Fruit fly (Drosophila melanogaster): ENCODE measurements around the gene CG43133.

DNA sequence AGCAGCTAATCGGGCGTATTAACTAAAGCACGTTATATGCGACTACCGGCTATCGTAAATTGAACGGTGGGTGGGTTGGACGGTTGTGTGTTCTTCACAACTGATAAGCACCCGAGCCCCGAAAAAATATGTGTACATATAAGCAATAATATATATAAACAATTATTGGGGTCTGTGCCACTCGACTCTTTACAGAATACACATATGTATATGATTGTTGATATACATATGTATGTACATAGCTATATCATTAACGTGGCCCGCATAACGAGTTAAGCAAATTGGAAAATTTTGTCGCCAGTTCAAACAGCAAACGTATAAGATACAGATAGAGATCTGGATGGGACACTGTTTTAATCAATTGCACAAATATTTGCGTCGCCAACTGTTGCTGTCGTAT, 47.3 kb downstream of the CG43133 start:
- TF ChIP-seq psq (GFP tag; optimal IDR thresholded peaks at IDR 0.05) (no peak), ac (GFP tag; optimal IDR thresholded peaks at IDR 0.05) (no peak), unc-4 (GFP tag; IDR thresholded peaks at IDR 0.05; ENCODE audit: partially characterized antibody) (no peak), CkIIα-i1 (GFP tag; IDR thresholded peaks at IDR 0.05) (no peak), slou (GFP tag; optimal IDR thresholded peaks at IDR 0.05) (no peak), CG6765 (GFP tag; optimal IDR thresholded peaks at IDR 0.05) (peak; percentile 59), CG14441 (GFP tag; IDR thresholded peaks at IDR 0.05) (no peak), CG9817 (tag; optimal IDR thresholded peaks at IDR 0.05) (peak; percentile 2)
